Worm (Caenorhabditis elegans) whole organism, L4 larva: Measurements from ENCODE around the gene igdb-3.

Source experiments
- D1046.2 ChIP-seq: fragments of 200-800 bp; sonication (Bioruptor generic); IDR thresholded peaks from 2 replicates; pipeline ENCODE4 v1.3.6; 2022; ENCODE audit warnings: missing genetic modification characterization, missing compliant biosample characterization
- F37D6.2 ChIP-seq: sonication (generic microtip); optimal IDR thresholded peaks from 2 replicates; lab custom pipeline; 2016; ENCODE audit warnings: mild to moderate bottlenecking, missing genetic modification characterization, missing compliant biosample characterization
- F44E2.7 ChIP-seq: fragments of 200-800 bp; sonication (Bioruptor generic); IDR thresholded peaks from 2 replicates; pipeline ENCODE4 v2.1.2; 2022; ENCODE audit warnings: missing genetic modification characterization, missing compliant biosample characterization
- R02D3.7 ChIP-seq: fragments of 150-350 bp; sonication (generic microtip); optimal IDR thresholded peaks from 3 replicates; lab custom pipeline; 2014; ENCODE audit warnings: missing biosample characterization, missing genetic modification characterization
- T20F7.1 ChIP-seq: fragments of 200-800 bp; sonication (Bioruptor generic); optimal IDR thresholded peaks from 2 replicates; lab custom pipeline; 2018; ENCODE audit warnings: mild to moderate bottlenecking, missing genetic modification characterization, missing compliant biosample characterization
- ZK546.5 ChIP-seq, 2 experiments: sonication (generic microtip); optimal IDR thresholded peaks; 2 replicates each; lab custom pipeline; 2017; ENCODE audit warnings: missing biosample characterization in 2 of 2, missing genetic modification characterization in 2 of 2
- aha-1 ChIP-seq: fragments of 150-350 bp; peaks from one replicate; lab custom pipeline; 2014; ENCODE audit warnings: missing biosample characterization, missing genetic modification characterization
- ama-1 ChIP-seq: fragments of 150-350 bp; optimal IDR thresholded peaks from 2 replicates; lab custom pipeline; 2014; ENCODE audit warnings: inconsistent platforms, mixed read lengths
- ceh-44 ChIP-seq: fragments of 200-800 bp; sonication (Bioruptor generic); IDR thresholded peaks from 2 replicates; pipeline ENCODE4 v1.3.6; 2022; ENCODE audit warnings: missing genetic modification reagents, missing genetic modification characterization, missing compliant biosample characterization
- ceh-62 ChIP-seq: sonication (generic microtip); optimal IDR thresholded peaks from 2 replicates; lab custom pipeline; 2017; ENCODE audit warnings: missing biosample characterization, missing genetic modification characterization
- daf-16 ChIP-seq, 3 experiments: sonication (generic microtip); optimal IDR thresholded peaks; 2 replicates each; lab custom pipeline; 2016 to 2017; ENCODE audit warnings: missing genetic modification characterization in 3 of 3, missing genetic modification reagents in 3 of 3, mild to moderate bottlenecking in 2 of 3, missing compliant biosample characterization in 2 of 3, missing biosample characterization in 1 of 3, moderate library complexity in 1 of 3
- dmd-6 ChIP-seq: fragments of 200-800 bp; sonication (Bioruptor generic); IDR thresholded peaks from 2 replicates; pipeline ENCODE4 v1.3.6; 2022; ENCODE audit warnings: missing genetic modification reagents, missing genetic modification characterization, missing compliant biosample characterization
- dmd-8 ChIP-seq: fragments of 200-800 bp; sonication (Bioruptor generic); IDR thresholded peaks from 2 replicates; pipeline ENCODE4 v1.3.6; 2022; ENCODE audit warnings: missing genetic modification characterization, missing compliant biosample characterization
- dpl-1 ChIP-seq: fragments of 150-350 bp; optimal IDR thresholded peaks from 2 replicates; lab custom pipeline; 2014; ENCODE audit warnings: missing biosample characterization, missing genetic modification reagents, missing genetic modification characterization
- duxl-1 ChIP-seq: sonication (generic microtip); optimal IDR thresholded peaks from 2 replicates; lab custom pipeline; 2016; ENCODE audit warnings: mild to moderate bottlenecking, missing genetic modification characterization, moderate library complexity, missing compliant biosample characterization; ENCODE audit not compliant: poor library complexity
- dve-1 ChIP-seq: sonication (generic microtip); optimal IDR thresholded peaks from 2 replicates; lab custom pipeline; 2017; ENCODE audit warnings: antibody characterized with exemption, mild to moderate bottlenecking, missing genetic modification characterization, missing compliant biosample characterization; ENCODE audit not compliant: insufficient read depth
- fkh-10 ChIP-seq: fragments of 150-350 bp; optimal IDR thresholded peaks from 2 replicates; lab custom pipeline; 2014; ENCODE audit warnings: missing biosample characterization, missing genetic modification reagents, missing genetic modification characterization
- hif-1 ChIP-seq, 2 experiments: sonication (generic microtip); optimal IDR thresholded peaks; 2 replicates each; lab custom pipeline; 2016 to 2017; ENCODE audit warnings: missing compliant biosample characterization in 2 of 2, missing genetic modification characterization in 2 of 2, missing genetic modification reagents in 2 of 2, missing genotype in 2 of 2, mild to moderate bottlenecking in 1 of 2
- hlh-11 ChIP-seq: fragments of 200-800 bp; sonication (Bioruptor generic); optimal IDR thresholded peaks from 2 replicates; lab custom pipeline; 2018; ENCODE audit warnings: mild to moderate bottlenecking, missing genetic modification characterization, missing compliant biosample characterization
- hlh-30 ChIP-seq: sonication (generic microtip); optimal IDR thresholded peaks from 2 replicates; lab custom pipeline; 2017; ENCODE audit warnings: antibody characterized with exemption, mild to moderate bottlenecking, missing genetic modification characterization, missing compliant biosample characterization; ENCODE audit not compliant: insufficient read depth
- hmg-1.1 ChIP-seq: fragments of 200-800 bp; sonication (Bioruptor generic); IDR thresholded peaks from 2 replicates; pipeline ENCODE4 v1.3.6; 2022; ENCODE audit warnings: missing genetic modification reagents, missing genetic modification characterization, missing compliant biosample characterization
- lin-1 ChIP-seq: fragments of 200-800 bp; sonication (Bioruptor generic); IDR thresholded peaks from 2 replicates; pipeline ENCODE4 v1.3.6; 2022; ENCODE audit warnings: missing genetic modification reagents, missing genetic modification characterization, missing compliant biosample characterization
- lin-13 ChIP-seq: fragments of 150-350 bp; optimal IDR thresholded peaks from 2 replicates; lab custom pipeline; 2014; ENCODE audit warnings: missing biosample characterization, missing genetic modification reagents, missing genetic modification characterization
- lin-15B ChIP-seq: fragments of 150-350 bp; sonication (generic microtip); optimal IDR thresholded peaks from 3 replicates; lab custom pipeline; 2014; ENCODE audit warnings: missing biosample characterization, missing genetic modification characterization
- mdl-1 ChIP-seq, 2 experiments: fragments of 150-350 bp in 1 of 2; sonication (generic microtip) in 1 of 2; optimal IDR thresholded peaks; 2 replicates each; lab custom pipeline; 2014 to 2017; ENCODE audit warnings: missing biosample characterization in 2 of 2, missing genetic modification characterization in 2 of 2
- mep-1 ChIP-seq: fragments of 150-350 bp; sonication (generic microtip); optimal IDR thresholded peaks from 3 replicates; lab custom pipeline; 2014; ENCODE audit warnings: missing biosample characterization, missing genetic modification characterization
- mxl-2 ChIP-seq: fragments of 200-800 bp; sonication (Bioruptor generic); conservative IDR thresholded peaks from 2 replicates; pipeline ENCODE4 v1.3.6; 2022; ENCODE audit warnings: missing genetic modification reagents, missing genetic modification characterization, missing compliant biosample characterization
- nhr-11 ChIP-seq: fragments of 150-350 bp; optimal IDR thresholded peaks from 2 replicates; lab custom pipeline; 2014; ENCODE audit warnings: missing biosample characterization, missing genetic modification characterization
- nhr-28 ChIP-seq: fragments of 150-350 bp; optimal IDR thresholded peaks from 2 replicates; lab custom pipeline; 2014; ENCODE audit warnings: missing biosample characterization, missing genetic modification characterization
- nhr-6 ChIP-seq: fragments of 150-350 bp; optimal IDR thresholded peaks from 2 replicates; lab custom pipeline; 2014; ENCODE audit warnings: missing biosample characterization, missing genetic modification characterization
- pha-4 ChIP-seq, 2 experiments: fragments of 150-350 bp in 1 of 2; fragments of 200-800 bp in 1 of 2; sonication (Bioruptor generic) in 1 of 2; IDR thresholded peaks in 1 of 2; optimal IDR thresholded peaks in 1 of 2; 2 replicates each; pipeline versions ENCODE4 v1.3.6 to Lab custom; 2014 to 2022; ENCODE audit warnings: missing genetic modification characterization in 2 of 2, missing genetic modification reagents in 2 of 2, missing biosample characterization in 1 of 2, missing compliant biosample characterization in 1 of 2
- rbr-2 ChIP-seq: sonication (generic microtip); optimal IDR thresholded peaks from 2 replicates; lab custom pipeline; 2016; ENCODE audit warnings: missing genotype, missing genetic modification characterization, missing compliant biosample characterization
- sdz-12 ChIP-seq: fragments of 200-800 bp; sonication (Bioruptor generic); optimal IDR thresholded peaks from 2 replicates; lab custom pipeline; 2018; ENCODE audit warnings: mild to moderate bottlenecking, missing genetic modification characterization, missing compliant biosample characterization
- skn-1 ChIP-seq: fragments of 150-350 bp; optimal IDR thresholded peaks from 2 replicates; lab custom pipeline; 2014; ENCODE audit warnings: missing biosample characterization, missing genetic modification characterization
- snpc-1.2 ChIP-seq: fragments of 200-800 bp; sonication (Bioruptor generic); IDR thresholded peaks from 2 replicates; pipeline ENCODE4 v1.3.6; 2022; ENCODE audit warnings: missing genetic modification reagents, missing genetic modification characterization, missing compliant biosample characterization
- spr-3 ChIP-seq: fragments of 200-800 bp; sonication (Bioruptor generic); optimal IDR thresholded peaks from 2 replicates; lab custom pipeline; 2018; ENCODE audit warnings: mild to moderate bottlenecking, missing genetic modification characterization, missing compliant biosample characterization
- tra-1 ChIP-seq: fragments of 200-800 bp; sonication (Bioruptor generic); IDR thresholded peaks from 2 replicates; pipeline ENCODE4 v1.3.6; 2022; ENCODE audit warnings: missing genetic modification reagents, missing genetic modification characterization, missing compliant biosample characterization
- unc-62 ChIP-seq, 3 experiments: fragments of 150-350 bp in 1 of 3; sonication (generic microtip); optimal IDR thresholded peaks in 2 of 3; peaks in 1 of 3; 1 replicate in 1 of 3; 2 replicates in 2 of 3; lab custom pipeline; 2014 to 2017; ENCODE audit warnings: missing biosample characterization in 3 of 3, missing genetic modification characterization in 3 of 3, missing genetic modification reagents in 3 of 3, missing genotype in 1 of 3
- zfp-2 ChIP-seq: sonication (generic microtip); optimal IDR thresholded peaks from 2 replicates; lab custom pipeline; 2016; ENCODE audit warnings: mild to moderate bottlenecking, missing genetic modification characterization, missing compliant biosample characterization
- zfp-3 ChIP-seq: fragments of 200-800 bp; sonication (Bioruptor generic); conservative IDR thresholded peaks from 2 replicates; pipeline ENCODE4 v1.3.6; 2022; ENCODE audit warnings: missing genetic modification reagents, missing genetic modification characterization, missing compliant biosample characterization
- zip-11 ChIP-seq: fragments of 200-800 bp; sonication (Bioruptor generic); IDR thresholded peaks from 2 replicates; pipeline ENCODE4 v1.3.6; 2022; ENCODE audit warnings: missing genetic modification characterization, missing compliant biosample characterization

The igdb-3 gene

ce11 chrX:6378363-6378762, 6.9 kb upstream of the igdb-3 start (continued):
- TF ChIP-seq hmg-1.1 (GFP tag; lab: Robert Waterston, UW) (peak; percentile 87), F37D6.2 (tag; lab: Kevin White, UChicago) (peak; percentile 48), ceh-62 (no peak), fkh-10 (peak; percentile 17), nhr-28 (peak; percentile 79), zip-11 (GFP tag; lab: Robert Waterston, UW) (no peak), unc-62 (GFP tag; optimal IDR thresholded peaks at IDR 0.05 in 1 of 2; lab: Kevin White, UChicago) (peak in 1 of 2 experiments; percentile 82), unc-62 (tag; optimal IDR thresholded peaks at IDR 0.05; lab: Kevin White, UChicago) (no peak), pha-4 (GFP tag; IDR thresholded peaks at IDR 0.05; lab: Robert Waterston, UW) (no peak), pha-4 (tag; optimal IDR thresholded peaks at IDR 0.05; lab: Kevin White, UChicago) (peak; percentile 3), mep-1 (tag; lab: Kevin White, UChicago) (peak; percentile 74), mdl-1 (tag; optimal IDR thresholded peaks at IDR 0.05; lab: Kevin White, UChicago) (peak in 1 of 2 experiments; percentile 39)

ce11 chrX:6382930-6383329, 2.4 kb upstream of the igdb-3 start:
- no peak for TF ChIP-seq mxl-2
- no peak for TF ChIP-seq F44E2.7 (GFP tag; lab: Robert Waterston, UW)
- peak in 1 of 2 experiments; percentile 74 for TF ChIP-seq unc-62 (GFP tag; optimal IDR thresholded peaks at IDR 0.05 in 1 of 2; lab: Kevin White, UChicago)
- no peak for TF ChIP-seq unc-62 (tag; optimal IDR thresholded peaks at IDR 0.05; lab: Kevin White, UChicago)

ce11 chrX:6384537-6384936, 748 bp upstream of the igdb-3 start:
- TF ChIP-seq ama-1 (no peak), aha-1 (tag; lab: Kevin White, UChicago) (peak; percentile 12)

DNA sequence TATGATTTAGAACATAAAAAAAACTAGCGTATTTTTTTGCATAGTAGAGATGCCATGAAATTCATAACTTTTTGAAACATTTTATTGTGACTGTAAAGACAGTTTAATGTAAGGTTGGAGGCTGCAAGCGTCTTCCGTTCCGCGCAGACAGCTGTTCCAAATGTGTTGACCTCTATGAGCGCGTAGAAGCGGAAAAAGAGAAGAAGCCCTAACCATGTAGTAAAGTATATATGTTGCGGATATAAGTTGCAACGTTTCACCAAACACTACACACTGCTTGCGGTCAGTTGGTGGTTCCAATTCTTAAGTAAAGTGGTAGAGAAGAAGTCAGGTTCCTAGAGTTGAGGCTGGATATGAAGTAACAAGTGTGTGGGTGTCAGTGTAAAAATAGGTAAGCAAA, 3.4 kb downstream of the igdb-3 start:
- TF ChIP-seq daf-16 (GFP tag; optimal IDR thresholded peaks at IDR 0.05; lab: Kevin White, UChicago) (no peak), daf-16 (tag; optimal IDR thresholded peaks at IDR 0.05; lab: Kevin White, UChicago) (no peak), T20F7.1 (GFP tag; lab: Kevin White, UChicago) (no peak), tra-1 (GFP tag; lab: Robert Waterston, UW) (no peak), spr-3 (GFP tag; lab: Kevin White, UChicago) (no peak), nhr-11 (no peak), zfp-3 (GFP tag; lab: Robert Waterston, UW) (no peak), duxl-1 (tag; lab: Kevin White, UChicago) (no peak), rbr-2 (tag; lab: Kevin White, UChicago) (no peak), lin-1 (GFP tag; lab: Robert Waterston, UW) (no peak), dve-1 (tag; lab: Kevin White, UChicago) (no peak), dmd-8 (GFP tag; lab: Robert Waterston, UW) (no peak), skn-1 (tag; lab: Kevin White, UChicago) (no peak), nhr-6 (tag; lab: Kevin White, UChicago) (no peak), dmd-6 (GFP tag; lab: Robert Waterston, UW) (no peak), hlh-30 (tag; lab: Kevin White, UChicago) (no peak)

ce11 chrX:6391491-6391890, 6.2 kb downstream of the igdb-3 start, which contains the start of gene igcm-2:
TSS of gene igcm-2 (minus strand) at chrX:6391591.
- TF ChIP-seq D1046.2 (GFP tag; lab: Robert Waterston, UW) = no peak
- no peak for TF ChIP-seq ceh-44
- TF ChIP-seq snpc-1.2 (GFP tag; lab: Robert Waterston, UW) = no peak
- no peak for TF ChIP-seq zfp-2 (tag; lab: Kevin White, UChicago)
- no peak for TF ChIP-seq dpl-1 (GFP tag; lab: Kevin White, UChicago)
- no peak for TF ChIP-seq hif-1 (tag; optimal IDR thresholded peaks at IDR 0.05; lab: Kevin White, UChicago)
- no peak for TF ChIP-seq lin-13
- TF ChIP-seq lin-15B = no peak
- TF ChIP-seq F37D6.2 (tag; lab: Kevin White, UChicago) = no peak
- no peak for TF ChIP-seq ZK546.5 (tag; optimal IDR thresholded peaks at IDR 0.05; lab: Kevin White, UChicago)
- no peak for TF ChIP-seq zfp-3 (GFP tag; lab: Robert Waterston, UW)
- no peak for TF ChIP-seq R02D3.7 (tag; lab: Kevin White, UChicago)
- TF ChIP-seq sdz-12 = no peak
- no peak for TF ChIP-seq hlh-11
